Worm (Caenorhabditis elegans) whole organism, early embryonic: Measurements from ENCODE around the gene fbxb-104.
"Not testable (repeated sequence)": the region's sequence is repeated elsewhere in the genome, so short reads cannot be mapped to it uniquely, and the experiment has no call there.

ENCODE experiments used
- B0310.2 ChIP-seq: sonication (generic microtip); optimal IDR thresholded peaks from 2 replicates; lab custom pipeline; 2016; ENCODE audit warnings: mild to moderate bottlenecking, missing genetic modification characterization, missing compliant biosample characterization
- F13C5.2 ChIP-seq: sonication (generic microtip); optimal IDR thresholded peaks from 2 replicates; lab custom pipeline; 2017; ENCODE audit warnings: mild to moderate bottlenecking, missing genetic modification characterization, inconsistent platforms, missing compliant biosample characterization
- aly-1 ChIP-seq: sonication (generic microtip); optimal IDR thresholded peaks from 2 replicates; lab custom pipeline; 2016; ENCODE audit warnings: missing genetic modification characterization, missing compliant biosample characterization
- ama-1 ChIP-seq: fragments of 150-350 bp; optimal IDR thresholded peaks from 2 replicates; lab custom pipeline; 2014
- ceh-13 ChIP-seq: fragments of 200-800 bp; sonication (Bioruptor generic); optimal IDR thresholded peaks from 2 replicates; lab custom pipeline; 2018; ENCODE audit warnings: mild to moderate bottlenecking, missing genetic modification characterization, missing compliant biosample characterization
- ceh-36 ChIP-seq: sonication (generic microtip); optimal IDR thresholded peaks from 2 replicates; lab custom pipeline; 2016; ENCODE audit warnings: missing genetic modification characterization, inconsistent platforms, missing compliant biosample characterization
- ets-7 ChIP-seq: sonication (generic microtip); optimal IDR thresholded peaks from 2 replicates; lab custom pipeline; 2016; ENCODE audit warnings: missing genotype, missing genetic modification characterization, missing compliant biosample characterization
- flt-1 ChIP-seq: fragments of 200-800 bp; sonication (Bioruptor generic); IDR thresholded peaks from 2 replicates; pipeline ENCODE4 v1.3.6; 2022; ENCODE audit warnings: missing genetic modification characterization, missing compliant biosample characterization
- hmbx-1 ChIP-seq: sonication (generic microtip); optimal IDR thresholded peaks from 2 replicates; lab custom pipeline; 2016; ENCODE audit warnings: mild to moderate bottlenecking, missing genetic modification characterization, missing compliant biosample characterization
- hmg-4 ChIP-seq: fragments of 200-800 bp; sonication (Bioruptor generic); optimal IDR thresholded peaks from 2 replicates; lab custom pipeline; 2018; ENCODE audit warnings: mild to moderate bottlenecking, missing genetic modification characterization, missing compliant biosample characterization
- hnd-1 ChIP-seq: sonication (generic microtip); optimal IDR thresholded peaks from 2 replicates; lab custom pipeline; 2016; ENCODE audit warnings: missing genetic modification characterization, missing compliant biosample characterization
- pes-1 ChIP-seq: fragments of 200-800 bp; sonication (Bioruptor generic); IDR thresholded peaks from 2 replicates; pipeline ENCODE4 v1.3.6; 2022; ENCODE audit warnings: missing genetic modification reagents, missing genetic modification characterization, missing compliant biosample characterization
- scrt-1 ChIP-seq: fragments of 200-800 bp; sonication (Bioruptor generic); IDR thresholded peaks from 2 replicates; pipeline ENCODE4 v1.3.6; 2022; ENCODE audit warnings: missing genetic modification characterization, missing compliant biosample characterization
- sea-1 ChIP-seq: fragments of 200-800 bp; sonication (Bioruptor generic); conservative IDR thresholded peaks from 2 replicates; pipeline ENCODE4 v1.3.6; 2022; ENCODE audit warnings: missing genetic modification characterization, missing compliant biosample characterization
- tbx-11 ChIP-seq: fragments of 200-800 bp; sonication (Bioruptor generic); IDR thresholded peaks from 2 replicates; pipeline ENCODE4 v1.3.6; 2022; ENCODE audit warnings: missing genetic modification characterization, missing compliant biosample characterization
- tbx-37 ChIP-seq: fragments of 200-800 bp; sonication (Bioruptor generic); conservative IDR thresholded peaks from 2 replicates; pipeline ENCODE4 v1.3.6; 2022; ENCODE audit warnings: missing genetic modification reagents, missing genetic modification characterization, missing compliant biosample characterization
- tra-4 ChIP-seq: sonication (generic microtip); optimal IDR thresholded peaks from 2 replicates; lab custom pipeline; 2017; ENCODE audit warnings: missing genetic modification characterization, missing compliant biosample characterization

Gene fbxb-104

ce11 chrII:3458209-3458608 lies 18.9 kb downstream of the fbxb-104 start, which contains the start of the genes C16C8.26 and C16C8.19:
Gene C16C8.26, minus strand, starts transcription at chrII:3458309.
Gene C16C8.19, plus strand, starts transcription at chrII:3458487.
- TF ChIP-seq tbx-11 (GFP tag; lab: Robert Waterston, UW), result no peak
- TF ChIP-seq tbx-37 (GFP tag; lab: Robert Waterston, UW), result no peak
- no peak for TF ChIP-seq ceh-36
- no peak for TF ChIP-seq aly-1 (tag; lab: Kevin White, UChicago)
- no peak for TF ChIP-seq ceh-13 (GFP tag; lab: Kevin White, UChicago)
- TF ChIP-seq scrt-1, result no peak
- no peak for TF ChIP-seq sea-1 (GFP tag; lab: Robert Waterston, UW)
- no peak for TF ChIP-seq F13C5.2 (tag; lab: Kevin White, UChicago)
- no peak for TF ChIP-seq tra-4 (tag; lab: Kevin White, UChicago)
- no peak for TF ChIP-seq hnd-1 (tag; lab: Kevin White, UChicago)
- TF ChIP-seq hmg-4 (GFP tag; lab: Kevin White, UChicago), result no peak
- no peak for TF ChIP-seq flt-1 (GFP tag; lab: Robert Waterston, UW)
- no peak for TF ChIP-seq pes-1 (GFP tag; lab: Robert Waterston, UW)
- TF ChIP-seq B0310.2 (tag; lab: Kevin White, UChicago), result no peak

ce11 chrII:3453521-3453920 lies 23.6 kb downstream of the fbxb-104 start, which contains the start of gene C16C8.11:
Gene C16C8.11, plus strand, starts transcription at chrII:3453708.
- TF ChIP-seq sea-1 (GFP tag; lab: Robert Waterston, UW), result no peak
- TF ChIP-seq B0310.2 (tag; lab: Kevin White, UChicago), result no peak
- TF ChIP-seq ceh-13 (GFP tag; lab: Kevin White, UChicago), result no peak
- TF ChIP-seq ets-7 (tag; lab: Kevin White, UChicago), result no peak
- no peak for TF ChIP-seq tra-4 (tag; lab: Kevin White, UChicago)
- TF ChIP-seq aly-1 (tag; lab: Kevin White, UChicago), result no peak
- TF ChIP-seq F13C5.2 (tag; lab: Kevin White, UChicago), result no peak
- TF ChIP-seq scrt-1, result no peak
- no peak for TF ChIP-seq tbx-37 (GFP tag; lab: Robert Waterston, UW)
- TF ChIP-seq ceh-36, result no peak
- no peak for TF ChIP-seq tbx-11 (GFP tag; lab: Robert Waterston, UW)

ce11 chrII:3452421-3452820 lies 24.6 kb downstream of the fbxb-104 start, which contains the start of gene C16C8.12:
Gene C16C8.12, plus strand, starts transcription at chrII:3452721.
- TF ChIP-seq ceh-13 (GFP tag; lab: Kevin White, UChicago) (no peak), F13C5.2 (tag; lab: Kevin White, UChicago) (no peak), scrt-1 (no peak), sea-1 (GFP tag; lab: Robert Waterston, UW) (no peak), flt-1 (GFP tag; lab: Robert Waterston, UW) (no peak), B0310.2 (tag; lab: Kevin White, UChicago) (no peak), aly-1 (tag; lab: Kevin White, UChicago) (no peak), tbx-11 (GFP tag; lab: Robert Waterston, UW) (no peak), ama-1 (lab: Kevin White, UChicago) (no peak), hnd-1 (tag; lab: Kevin White, UChicago) (no peak), pes-1 (GFP tag; lab: Robert Waterston, UW) (no peak), ets-7 (tag; lab: Kevin White, UChicago) (no peak)

DNA sequence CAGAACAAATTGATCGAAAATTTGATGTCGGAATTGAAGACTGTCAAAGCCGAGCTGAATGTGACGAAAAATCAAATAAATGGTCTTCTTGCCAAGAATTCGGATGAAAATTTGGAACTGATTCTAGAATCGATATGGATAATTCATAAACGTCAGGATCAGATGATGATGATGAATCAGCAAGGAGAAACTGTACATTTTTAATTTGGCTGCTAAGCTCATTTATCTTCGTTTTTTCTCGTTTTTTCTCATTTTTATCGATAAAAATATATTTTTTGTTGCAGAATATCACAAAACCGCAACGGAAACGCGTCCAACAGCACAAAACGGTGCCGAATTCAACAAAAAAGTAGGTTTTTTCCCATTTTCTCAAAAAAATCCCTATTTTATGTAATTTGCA lies 27.6 kb downstream of the fbxb-104 start, which contains the start of gene C16C8.14:
Gene C16C8.14, plus strand, starts transcription at position 301 of the 400 bp plus-strand sequence.
- TF ChIP-seq aly-1 (tag; lab: Kevin White, UChicago); B0310.2 (tag; lab: Kevin White, UChicago); scrt-1: not testable (repeated sequence)

ce11 chrII:3448776-3449280 lies 28.2 kb downstream of the fbxb-104 start, which contains the start of gene C16C8.25:
Gene C16C8.25, plus strand, starts transcription at chrII:3449230.
- TF ChIP-seq flt-1 (GFP tag; lab: Robert Waterston, UW) (no peak), hnd-1 (tag; lab: Kevin White, UChicago) (no peak), ceh-13 (GFP tag; lab: Kevin White, UChicago) (no peak), tra-4 (tag; lab: Kevin White, UChicago) (no peak), sea-1 (GFP tag; lab: Robert Waterston, UW) (no peak), pes-1 (GFP tag; lab: Robert Waterston, UW) (no peak), F13C5.2 (tag; lab: Kevin White, UChicago) (no peak), tbx-11 (GFP tag; lab: Robert Waterston, UW) (no peak), B0310.2 (tag; lab: Kevin White, UChicago) (no peak), aly-1 (tag; lab: Kevin White, UChicago) (no peak), hmg-4 (GFP tag; lab: Kevin White, UChicago) (no peak), hmbx-1 (tag; lab: Kevin White, UChicago) (no peak), ama-1 (lab: Kevin White, UChicago) (no peak), tbx-37 (GFP tag; lab: Robert Waterston, UW) (no peak), scrt-1 (no peak), ets-7 (tag; lab: Kevin White, UChicago) (no peak), ceh-36 (no peak)

- no peak for TF ChIP-seq sea-1 (GFP tag; lab: Robert Waterston, UW)
- TF ChIP-seq hnd-1 (tag; lab: Kevin White, UChicago), result no peak
- no peak for TF ChIP-seq F13C5.2 (tag; lab: Kevin White, UChicago)
- no peak for TF ChIP-seq ceh-36
- no peak for TF ChIP-seq pes-1 (GFP tag; lab: Robert Waterston, UW)
- TF ChIP-seq hmbx-1 (tag; lab: Kevin White, UChicago), result no peak
- TF ChIP-seq scrt-1, result no peak
Observed at ce11 chrII:3447906-3448305, 29.2 kb downstream of the fbxb-104 start, which contains the start of gene C16C8.21. Gene C16C8.21, plus strand, starts transcription at chrII:3448206.

- TF ChIP-seq F13C5.2 (tag; lab: Kevin White, UChicago) (no peak), B0310.2 (tag; lab: Kevin White, UChicago) (no peak), ets-7 (tag; lab: Kevin White, UChicago) (no peak), ama-1 (lab: Kevin White, UChicago) (no peak), ceh-36 (no peak)
Observed at ce11 chrII:3446647-3447046, 30.4 kb downstream of the fbxb-104 start, which contains the start of the genes C16C8.20 and gldi-6. Gene C16C8.20, plus strand, starts transcription at chrII:3446947. Gene gldi-6, plus strand, starts transcription at chrII:3446947.
